Fruit fly (Drosophila melanogaster) whole organism, embryonic: ENCODE measurements around the gene CG7432.

Source experiments
- Bdp1 ChIP-seq: fragments of 200-800 bp; sonication (Bioruptor generic); optimal IDR thresholded peaks from 3 replicates; lab custom pipeline; 2016; ENCODE audit warnings: missing biosample characterization, missing genetic modification characterization
- Bgb ChIP-seq: fragments of 200-800 bp; sonication (Bioruptor generic); IDR thresholded peaks from 2 replicates; pipeline ENCODE4 v1.3.6; 2022; ENCODE audit warnings: missing biosample characterization, missing genetic modification characterization; ENCODE audit not compliant: partially characterized antibody
- CG10147 ChIP-seq: fragments of 200-800 bp; sonication (Bioruptor generic); optimal IDR thresholded peaks from 2 replicates; lab custom pipeline; 2019; ENCODE audit warnings: missing biosample characterization, mild to moderate bottlenecking, missing genetic modification characterization, moderate library complexity
- CG10209 ChIP-seq: fragments of 200-800 bp; sonication (Bioruptor generic); optimal IDR thresholded peaks from 3 replicates; lab custom pipeline; 2017; ENCODE audit warnings: missing biosample characterization, mild to moderate bottlenecking, missing genetic modification characterization, missing genetic modification reagents
- CG10565 ChIP-seq: fragments of 200-800 bp; sonication (Bioruptor generic); optimal IDR thresholded peaks from 3 replicates; lab custom pipeline; 2016; ENCODE audit warnings: missing biosample characterization, mild to moderate bottlenecking, missing genetic modification characterization
- CG12659 ChIP-seq: fragments of 200-800 bp; sonication (Bioruptor generic); optimal IDR thresholded peaks from 3 replicates; lab custom pipeline; 2017; ENCODE audit warnings: mild to moderate bottlenecking, missing biosample characterization, missing genetic modification reagents, missing genetic modification characterization
- CG17361 ChIP-seq: fragments of 200-800 bp; sonication (Bioruptor generic); IDR thresholded peaks from 3 replicates; pipeline ENCODE4 v1.3.6; 2022; ENCODE audit warnings: missing biosample characterization, missing genetic modification characterization
- CG2712 ChIP-seq: fragments of 200-800 bp; optimal IDR thresholded peaks from 3 replicates; lab custom pipeline; 2019; ENCODE audit warnings: missing biosample characterization, mild to moderate bottlenecking, missing genetic modification characterization, moderate library complexity
- CG3163 ChIP-seq: fragments of 200-800 bp; sonication (Bioruptor generic); optimal IDR thresholded peaks from 3 replicates; lab custom pipeline; 2016; ENCODE audit warnings: missing biosample characterization, missing genetic modification characterization
- CG34422 ChIP-seq: fragments of 200-800 bp; sonication (Bioruptor generic); IDR thresholded peaks from 3 replicates; pipeline ENCODE4 v1.3.6; 2022; ENCODE audit warnings: missing biosample characterization, missing genetic modification characterization
- CG6813 ChIP-seq: fragments of 200-800 bp; sonication (Bioruptor generic); optimal IDR thresholded peaks from 2 replicates; lab custom pipeline; 2017; ENCODE audit warnings: missing biosample characterization, missing genetic modification characterization, mild to moderate bottlenecking, moderate library complexity, missing genetic modification reagents
- CG7745 ChIP-seq: fragments of 200-800 bp; sonication (Bioruptor generic); optimal IDR thresholded peaks from 2 replicates; lab custom pipeline; 2018; ENCODE audit warnings: missing biosample characterization, mild to moderate bottlenecking, missing genetic modification characterization, moderate library complexity
- CG7928 ChIP-seq: fragments of 200-800 bp; sonication (Bioruptor generic); optimal IDR thresholded peaks from 2 replicates; lab custom pipeline; 2017; ENCODE audit warnings: missing biosample characterization, mild to moderate bottlenecking, missing genetic modification characterization
- CG8359 ChIP-seq: fragments of 200-800 bp; sonication (Bioruptor generic); optimal IDR thresholded peaks from 2 replicates; lab custom pipeline; 2017; ENCODE audit warnings: missing biosample characterization, mild to moderate bottlenecking, missing genetic modification characterization, borderline replicate concordance
- CG9727 ChIP-seq: fragments of 200-800 bp; sonication (Bioruptor generic); optimal IDR thresholded peaks from 3 replicates; lab custom pipeline; 2017; ENCODE audit warnings: missing biosample characterization, mild to moderate bottlenecking, missing genetic modification characterization
- CG9817 ChIP-seq: fragments of 200-800 bp; sonication (Bioruptor generic); optimal IDR thresholded peaks from 2 replicates; lab custom pipeline; 2018; ENCODE audit warnings: missing biosample characterization, mild to moderate bottlenecking, missing genetic modification characterization, moderate library complexity
- D ChIP-seq, 2 experiments: fragments of 200-800 bp in 1 of 2; fragments of >200 bp in 1 of 2; sonication (Bioruptor generic) in 1 of 2; optimal IDR thresholded peaks; 2 replicates in 1 of 2; 3 replicates in 1 of 2; lab custom pipeline; 2017; ENCODE audit warnings: mild to moderate bottlenecking in 1 of 2, missing biosample characterization in 1 of 2, missing genetic modification characterization in 1 of 2, missing genetic modification reagents in 1 of 2
- Fer1 ChIP-seq: fragments of 200-800 bp; sonication (Bioruptor generic); optimal IDR thresholded peaks from 2 replicates; lab custom pipeline; 2017; ENCODE audit warnings: missing biosample characterization, mild to moderate bottlenecking, missing genetic modification characterization
- Hey ChIP-seq: fragments of 200-800 bp; sonication (Bioruptor generic); optimal IDR thresholded peaks from 3 replicates; lab custom pipeline; 2018; ENCODE audit warnings: missing biosample characterization, mild to moderate bottlenecking, missing genetic modification characterization
- Hr51 ChIP-seq, 2 experiments: fragments of 200-800 bp; sonication (Bioruptor generic); optimal IDR thresholded peaks; 2 replicates in 1 of 2; 3 replicates in 1 of 2; lab custom pipeline; 2016 to 2018; ENCODE audit warnings: missing biosample characterization in 2 of 2, missing genetic modification characterization in 2 of 2, mild to moderate bottlenecking in 1 of 2, moderate library complexity in 1 of 2
- Lim3 ChIP-seq: fragments of 200-800 bp; sonication (Bioruptor generic); IDR thresholded peaks from 2 replicates; pipeline ENCODE4 v1.3.6; 2022; ENCODE audit warnings: missing biosample characterization, missing genetic modification characterization
- MESR4 ChIP-seq: fragments of 200-800 bp; sonication (Bioruptor generic); optimal IDR thresholded peaks from 2 replicates; lab custom pipeline; 2018; ENCODE audit warnings: missing biosample characterization, mild to moderate bottlenecking, missing genetic modification characterization, moderate library complexity
- MTF-1 ChIP-seq: fragments of 200-800 bp; sonication (Bioruptor generic); optimal IDR thresholded peaks from 2 replicates; lab custom pipeline; 2018; ENCODE audit warnings: missing biosample characterization, mild to moderate bottlenecking, missing genetic modification characterization, borderline replicate concordance
- Myb ChIP-seq: fragments of 200-800 bp; sonication (Bioruptor generic); optimal IDR thresholded peaks from 2 replicates; lab custom pipeline; 2016; ENCODE audit warnings: missing biosample characterization, missing genetic modification characterization
- Oli ChIP-seq: fragments of 200-800 bp; sonication (Bioruptor generic); optimal IDR thresholded peaks from 2 replicates; lab custom pipeline; 2018; ENCODE audit warnings: missing biosample characterization, mild to moderate bottlenecking, missing genetic modification characterization, moderate library complexity
- Sin3A ChIP-seq: fragments of >200 bp; optimal IDR thresholded peaks from 2 replicates; lab custom pipeline; 2018
- Six4 ChIP-seq: fragments of 200-800 bp; sonication (Bioruptor generic); optimal IDR thresholded peaks from 2 replicates; lab custom pipeline; 2016; ENCODE audit warnings: missing biosample characterization, missing genetic modification characterization
- Sox100B ChIP-seq: fragments of 200-800 bp; sonication (Bioruptor generic); optimal IDR thresholded peaks from 3 replicates; lab custom pipeline; 2018; ENCODE audit warnings: missing biosample characterization, mild to moderate bottlenecking, missing genetic modification characterization
- Usf ChIP-seq: fragments of 200-800 bp; sonication (Bioruptor generic); optimal IDR thresholded peaks from 2 replicates; lab custom pipeline; 2017; ENCODE audit warnings: missing genotype, missing biosample characterization, missing genetic modification characterization
- ap ChIP-seq: fragments of 200-800 bp; sonication (Bioruptor generic); IDR thresholded peaks from 2 replicates; pipeline ENCODE4 v1.3.6; 2022; ENCODE audit warnings: missing biosample characterization, missing genetic modification characterization
- ash1 ChIP-seq: fragments of 200-800 bp; sonication (Bioruptor generic); optimal IDR thresholded peaks from 2 replicates; lab custom pipeline; 2018; ENCODE audit warnings: missing biosample characterization, mild to moderate bottlenecking, missing genetic modification characterization
- bab2 ChIP-seq: fragments of 200-800 bp; sonication (Bioruptor generic); optimal IDR thresholded peaks from 2 replicates; lab custom pipeline; 2016; ENCODE audit warnings: missing biosample characterization, missing genetic modification characterization
- chm ChIP-seq: fragments of 200-800 bp; sonication (Bioruptor generic); IDR thresholded peaks from 2 replicates; pipeline ENCODE4 v1.3.6; 2022; ENCODE audit warnings: missing biosample characterization, missing genetic modification characterization
- dimm ChIP-seq: fragments of 200-800 bp; sonication (Bioruptor generic); IDR thresholded peaks from 2 replicates; pipeline ENCODE4 v1.3.6; 2022; ENCODE audit warnings: missing biosample characterization, missing genetic modification characterization
- disco-r ChIP-seq: fragments of 200-800 bp; sonication (Bioruptor generic); optimal IDR thresholded peaks from 2 replicates; lab custom pipeline; 2016; ENCODE audit warnings: missing biosample characterization, missing genetic modification characterization
- hb ChIP-seq: fragments of 200-800 bp; sonication (Bioruptor generic); IDR thresholded peaks from 3 replicates; pipeline ENCODE4 v1.3.6; 2022; ENCODE audit warnings: missing biosample characterization, missing genetic modification characterization; ENCODE audit not compliant: partially characterized antibody
- hbn ChIP-seq: fragments of 200-800 bp; sonication (Bioruptor generic); IDR thresholded peaks from 2 replicates; pipeline ENCODE4 v1.3.6; 2022; ENCODE audit warnings: missing biosample characterization, missing genetic modification characterization; ENCODE audit not compliant: partially characterized antibody
- inv ChIP-seq: fragments of 200-800 bp; sonication (Bioruptor generic); IDR thresholded peaks from 2 replicates; pipeline ENCODE4 v1.3.6; 2022; ENCODE audit warnings: missing biosample characterization, missing genetic modification characterization; ENCODE audit not compliant: partially characterized antibody
- jumu ChIP-seq: fragments of 200-800 bp; sonication (Bioruptor generic); optimal IDR thresholded peaks from 3 replicates; lab custom pipeline; 2016; ENCODE audit warnings: missing biosample characterization, missing genetic modification characterization
- p53 ChIP-seq: fragments of 200-800 bp; sonication (Bioruptor generic); optimal IDR thresholded peaks from 2 replicates; lab custom pipeline; 2016; ENCODE audit warnings: missing biosample characterization, missing genetic modification characterization
- peb ChIP-seq: fragments of 200-800 bp; sonication (Bioruptor generic); IDR thresholded peaks from 2 replicates; pipeline ENCODE4 v1.3.6; 2022; ENCODE audit warnings: missing biosample characterization, missing genetic modification characterization
- sens ChIP-seq: fragments of 200-800 bp; sonication (Bioruptor generic); peaks from one replicate; lab custom pipeline; 2016; ENCODE audit warnings: missing biosample characterization, missing genetic modification characterization
- seq ChIP-seq: fragments of 200-800 bp; sonication (Bioruptor generic); IDR thresholded peaks from 2 replicates; pipeline ENCODE4 v1.3.6; 2022; ENCODE audit warnings: missing biosample characterization, missing genetic modification characterization
- sr ChIP-seq: fragments of 200-800 bp; sonication (Bioruptor generic); IDR thresholded peaks from 3 replicates; pipeline ENCODE4 v1.3.6; 2022; ENCODE audit warnings: missing biosample characterization, missing genetic modification characterization
- stc ChIP-seq: fragments of 200-800 bp; sonication (Bioruptor generic); IDR thresholded peaks from 2 replicates; pipeline ENCODE4 v1.3.6; 2022; ENCODE audit warnings: missing biosample characterization, missing genetic modification characterization
- trh ChIP-seq: fragments of 200-800 bp; sonication (Bioruptor generic); optimal IDR thresholded peaks from 2 replicates; lab custom pipeline; 2016; ENCODE audit warnings: missing biosample characterization, missing genetic modification characterization
- vnd ChIP-seq: fragments of 200-800 bp; sonication (Bioruptor generic); IDR thresholded peaks from 3 replicates; pipeline ENCODE4 v1.3.6; 2022; ENCODE audit warnings: missing biosample characterization, missing genetic modification characterization; ENCODE audit not compliant: partially characterized antibody
- wdn ChIP-seq: fragments of 200-800 bp; sonication (Bioruptor generic); IDR thresholded peaks from 2 replicates; pipeline ENCODE4 v1.3.6; 2022; ENCODE audit warnings: missing biosample characterization, missing genetic modification characterization
- z ChIP-seq: fragments of 200-800 bp; sonication (Bioruptor generic); IDR thresholded peaks from 3 replicates; pipeline ENCODE4 v1.3.6; 2022; ENCODE audit warnings: missing biosample characterization, missing genetic modification characterization
- zfh1 ChIP-seq: fragments of 200-800 bp; sonication (Bioruptor generic); IDR thresholded peaks from 3 replicates; pipeline ENCODE4 v1.3.6; 2022; ENCODE audit warnings: missing biosample characterization, missing genetic modification characterization

The CG7432 gene

DNA sequence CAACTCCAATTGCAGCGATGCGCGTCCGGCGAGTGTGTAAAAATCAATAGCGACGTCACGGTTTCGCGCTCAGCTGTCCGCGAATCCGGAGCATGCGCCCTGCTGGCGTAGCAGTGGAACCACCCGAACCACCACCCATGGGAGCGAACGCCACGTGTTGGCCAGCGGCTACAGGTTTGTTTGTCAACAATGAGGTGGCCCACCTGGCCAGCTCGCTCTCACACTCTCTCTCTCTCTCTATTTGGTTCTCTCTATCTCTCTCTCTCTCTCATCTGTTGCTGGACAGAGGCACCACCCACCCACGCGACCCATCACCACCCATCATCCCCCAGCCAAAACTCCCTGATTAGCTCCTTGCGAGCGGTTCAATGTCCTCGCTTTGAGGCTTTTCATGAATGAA is 8.4 kb upstream of the CG7432 start:
- TF ChIP-seq Six4 (GFP tag; lab: Kevin White, UChicago) (no peak), vnd (no peak), Bgb (GFP tag; lab: Robert Waterston, UW) (peak; percentile 11; the same call in 1 of the 2 replicates), MESR4 (GFP tag; lab: Kevin White, UChicago) (no peak), inv (GFP tag; lab: Robert Waterston, UW) (no peak), CG34422 (GFP tag; lab: Robert Waterston, UW) (peak; percentile 78; the same call in 2 of the 3 replicates), CG7745 (tag; lab: Kevin White, UChicago) (no peak), zfh1 (GFP tag; lab: Robert Waterston, UW) (no peak), CG7928 (GFP tag; lab: Kevin White, UChicago) (no peak), p53 (GFP tag; lab: Kevin White, UChicago) (no peak), disco-r (GFP tag; lab: Kevin White, UChicago) (no peak), Lim3 (GFP tag; lab: Robert Waterston, UW) (no peak), CG9727 (GFP tag; lab: Kevin White, UChicago) (no peak), z (GFP tag; lab: Robert Waterston, UW) (no peak), hbn (0 out of 2 replicates have a peak, but pooled peaks have one; percentile 25), ash1 (GFP tag; lab: Kevin White, UChicago) (no peak), bab2 (GFP tag; lab: Kevin White, UChicago) (no peak), wdn (GFP tag; lab: Robert Waterston, UW) (no peak), peb (GFP tag; lab: Robert Waterston, UW) (no peak), jumu (GFP tag; lab: Kevin White, UChicago) (no peak), CG10565 (GFP tag; lab: Kevin White, UChicago) (no peak), dimm (GFP tag; lab: Robert Waterston, UW) (no peak), ap (no peak), sens (no peak), CG10209 (GFP tag; lab: Kevin White, UChicago) (no peak), CG2712 (no peak), CG9817 (no peak), hb (GFP tag; lab: Robert Waterston, UW) (no peak), D (optimal IDR thresholded peaks at IDR 0.05; lab: Kevin White, UChicago) (no peak), D (GFP tag; optimal IDR thresholded peaks at IDR 0.05; lab: Kevin White, UChicago) (no peak), Sin3A (lab: Kevin White, UChicago) (no peak), Usf (GFP tag; lab: Kevin White, UChicago) (no peak), seq (GFP tag; lab: Robert Waterston, UW) (peak; percentile 73; the same call in 1 of the 2 replicates), Bdp1 (GFP tag; lab: Kevin White, UChicago) (no peak), CG8359 (GFP tag; lab: Kevin White, UChicago) (no peak), Oli (tag; lab: Kevin White, UChicago) (no peak), chm (GFP tag; lab: Robert Waterston, UW) (no peak), Sox100B (GFP tag; lab: Kevin White, UChicago) (no peak), CG17361 (GFP tag; lab: Robert Waterston, UW) (no peak), Myb (GFP tag; lab: Kevin White, UChicago) (no peak), CG6813 (no peak), MTF-1 (no peak), CG10147 (GFP tag; lab: Kevin White, UChicago) (no peak), stc (no peak), Fer1 (GFP tag; lab: Kevin White, UChicago) (no peak), trh (no peak), CG12659 (GFP tag; lab: Kevin White, UChicago) (no peak), CG3163 (GFP tag; lab: Kevin White, UChicago) (no peak), Hr51 (GFP tag; optimal IDR thresholded peaks at IDR 0.05; lab: Kevin White, UChicago) (no peak), Hey (tag; lab: Kevin White, UChicago) (peak; percentile 44), sr (GFP tag; lab: Robert Waterston, UW) (0 out of 3 replicates have a peak, but pooled peaks have one; percentile 6)
